Fruit fly (Drosophila melanogaster): ENCODE measurements around the gene U2af38.

Gene U2af38

dm6 chr2L:285596-286023 is 8.9 kb downstream of the U2af38 start (continued):
- TF ChIP-seq HLH54F (GFP tag; optimal IDR thresholded peaks at IDR 0.05) (peak; percentile 2), CG17829 (tag; optimal IDR thresholded peaks at IDR 0.05) (peak; percentile 63), ase (GFP tag; IDR thresholded peaks at IDR 0.05) (no peak), CG3163 (GFP tag; optimal IDR thresholded peaks at IDR 0.05) (no peak), zfh1 (GFP tag; IDR thresholded peaks at IDR 0.05) (peak; percentile 60; the same call in 2 of the 3 replicates), CG11085 (GFP tag; IDR thresholded peaks at IDR 0.05) (no peak), ato (GFP tag; IDR thresholded peaks at IDR 0.05; ENCODE audit: partially characterized antibody) (peak; percentile 48; the same call in 1 of the 2 replicates), pb (GFP tag; optimal IDR thresholded peaks at IDR 0.05) (peak; percentile 40), Kr (GFP tag; optimal IDR thresholded peaks at IDR 0.05) (no peak), CG18476 (GFP tag; optimal IDR thresholded peaks at IDR 0.05) (peak; percentile 49), bab2 (GFP tag; optimal IDR thresholded peaks at IDR 0.05) (peak; percentile 36), grau (tag; optimal IDR thresholded peaks at IDR 0.05) (peak; percentile 68), CoRest (tag; optimal IDR thresholded peaks at IDR 0.05) (peak; percentile 64), CG8924 (tag; optimal IDR thresholded peaks at IDR 0.05) (peak; percentile 63), CG34376 (GFP tag; optimal IDR thresholded peaks at IDR 0.05) (peak; percentile 51), CG43689 (GFP tag; IDR thresholded peaks at IDR 0.05) (no peak), Dip3 (GFP tag; optimal IDR thresholded peaks at IDR 0.05) (peak; percentile 54), CG14014 (GFP tag; IDR thresholded peaks at IDR 0.05) (peak; percentile 21; the same call in 1 of the 2 replicates), Blimp-1 (GFP tag; optimal IDR thresholded peaks at IDR 0.05) (peak; percentile 41), slp2 (GFP tag; optimal IDR thresholded peaks at IDR 0.05) (no peak), NFAT (GFP tag; IDR thresholded peaks at IDR 0.05) (peak; percentile 50; the same call in 1 of the 2 replicates), MESR4 (GFP tag; optimal IDR thresholded peaks at IDR 0.05) (peak; percentile 88), pum (GFP tag; optimal IDR thresholded peaks at IDR 0.05) (peak; percentile 12), hbn (GFP tag; IDR thresholded peaks at IDR 0.05; ENCODE audit: partially characterized antibody) (0 out of 2 replicates have a peak, but pooled peaks have one; percentile 15), crp (GFP tag; optimal IDR thresholded peaks at IDR 0.05) (peak in 1 of 2 experiments; percentile 44), Dek (tag; optimal IDR thresholded peaks at IDR 0.05) (peak; percentile 63), bbx (GFP tag; IDR thresholded peaks at IDR 0.05; ENCODE audit: partially characterized antibody) (peak; percentile 61; the same call in 1 of the 2 replicates), Dref (GFP tag; IDR thresholded peaks at IDR 0.05) (peak; percentile 43), CG16779 (GFP tag; IDR thresholded peaks at IDR 0.05) (peak; percentile 50; the same call in 1 of the 2 replicates), CG7839 (tag; optimal IDR thresholded peaks at IDR 0.05) (peak; percentile 53), Med (GFP tag) (peak; percentile 94), CG10321 (GFP tag; IDR thresholded peaks at IDR 0.05) (no peak), tna (GFP tag; IDR thresholded peaks at IDR 0.05; ENCODE audit: partially characterized antibody) (0 out of 2 replicates have a peak, but pooled peaks have one; percentile 14), usp (GFP tag; optimal IDR thresholded peaks at IDR 0.05) (no peak), lola (GFP tag; optimal IDR thresholded peaks at IDR 0.05) (peak in 1 of 3 experiments; percentile 36), CG18599 (GFP tag; optimal IDR thresholded peaks at IDR 0.05) (peak; percentile 70), CG13424 (tag; optimal IDR thresholded peaks at IDR 0.05) (peak; percentile 63), CG33213 (GFP tag; optimal IDR thresholded peaks at IDR 0.05) (peak; percentile 70), fru (optimal IDR thresholded peaks at IDR 0.05) (no peak), bcd (GFP tag; optimal IDR thresholded peaks at IDR 0.05) (peak; percentile 5), shn (GFP tag; optimal IDR thresholded peaks at IDR 0.05) (peak; percentile 50), Ets97D (GFP tag; optimal IDR thresholded peaks at IDR 0.05) (peak; percentile 76), fd102C (GFP tag; optimal IDR thresholded peaks at IDR 0.05) (no peak), tin (GFP tag; optimal IDR thresholded peaks at IDR 0.05) (peak; percentile 47), sd (tag; optimal IDR thresholded peaks at IDR 0.05) (peak; percentile 25), Max (GFP tag; optimal IDR thresholded peaks at IDR 0.05) (peak; percentile 0), CG34224 (GFP tag; IDR thresholded peaks at IDR 0.05; ENCODE audit: partially characterized antibody) (peak; percentile 26; the same call in 1 of the 3 replicates), Hmr (GFP tag; optimal IDR thresholded peaks at IDR 0.05) (peak; percentile 72), Scr (GFP tag; IDR thresholded peaks at IDR 0.05; ENCODE audit: partially characterized antibody) (peak; percentile 20; the same call in 1 of the 2 replicates)
